Worm (Caenorhabditis elegans) whole organism, L2 larva: ENCODE measurements around the gene clc-20.

Experiments used
- C34F6.9 ChIP-seq: fragments of 150-350 bp; optimal IDR thresholded peaks from 2 replicates; lab custom pipeline; 2014; ENCODE audit warnings: missing biosample characterization, missing genetic modification characterization
- F13H6.1 ChIP-seq: sonication (generic microtip); optimal IDR thresholded peaks from 2 replicates; lab custom pipeline; 2016; ENCODE audit warnings: missing genetic modification characterization, missing compliant biosample characterization
- R02D3.7 ChIP-seq: fragments of 150-350 bp; optimal IDR thresholded peaks from 2 replicates; lab custom pipeline; 2014; ENCODE audit warnings: missing biosample characterization, missing genetic modification characterization
- Y55F3AM.14 ChIP-seq: fragments of 200-800 bp; sonication (Bioruptor generic); optimal IDR thresholded peaks from 2 replicates; lab custom pipeline; 2018; ENCODE audit warnings: mild to moderate bottlenecking, missing genetic modification characterization, missing compliant biosample characterization
- ZK546.5 ChIP-seq: sonication (generic microtip); optimal IDR thresholded peaks from 2 replicates; lab custom pipeline; 2017; ENCODE audit warnings: missing biosample characterization, missing genetic modification characterization
- alr-1 ChIP-seq: fragments of 150-350 bp; optimal IDR thresholded peaks from 2 replicates; lab custom pipeline; 2014; ENCODE audit warnings: missing biosample characterization, missing genetic modification characterization
- aly-2 ChIP-seq: fragments of 150-350 bp; optimal IDR thresholded peaks from 2 replicates; lab custom pipeline; 2014; ENCODE audit warnings: missing biosample characterization, missing genetic modification characterization
- ama-1 ChIP-seq: fragments of 150-350 bp; optimal IDR thresholded peaks from 2 replicates; lab custom pipeline; 2018; ENCODE audit warnings: inconsistent platforms
- blmp-1 ChIP-seq: sonication (generic microtip); optimal IDR thresholded peaks from 2 replicates; lab custom pipeline; 2017; ENCODE audit warnings: missing genetic modification characterization, mild to moderate bottlenecking, missing compliant biosample characterization, antibody characterized with exemption, moderate library complexity; ENCODE audit not compliant: insufficient read depth
- ceh-16 ChIP-seq: fragments of 150-350 bp; optimal IDR thresholded peaks from 2 replicates; lab custom pipeline; 2014; ENCODE audit warnings: missing biosample characterization, missing genetic modification characterization
- ceh-82 ChIP-seq: fragments of 150-350 bp; optimal IDR thresholded peaks from 2 replicates; lab custom pipeline; 2014; ENCODE audit warnings: missing biosample characterization, missing genetic modification characterization
- crh-2 ChIP-seq: sonication (generic microtip); optimal IDR thresholded peaks from 2 replicates; lab custom pipeline; 2017; ENCODE audit warnings: missing biosample characterization, missing genetic modification characterization
- dmd-4 ChIP-seq: sonication (generic microtip); optimal IDR thresholded peaks from 2 replicates; lab custom pipeline; 2017; ENCODE audit warnings: missing biosample characterization, missing genetic modification characterization
- egl-27 ChIP-seq: sonication (generic microtip); optimal IDR thresholded peaks from 3 replicates; lab custom pipeline; 2017; ENCODE audit warnings: missing biosample characterization, missing genetic modification reagents, missing genetic modification characterization
- elt-1 ChIP-seq: fragments of 150-350 bp; optimal IDR thresholded peaks from 2 replicates; lab custom pipeline; 2014; ENCODE audit warnings: missing biosample characterization, missing genetic modification characterization
- elt-3 ChIP-seq: sonication (generic microtip); optimal IDR thresholded peaks from 2 replicates; lab custom pipeline; 2017; ENCODE audit warnings: missing biosample characterization, missing genetic modification characterization
- fos-1 ChIP-seq: fragments of 150-350 bp; optimal IDR thresholded peaks from 2 replicates; lab custom pipeline; 2014; ENCODE audit warnings: missing biosample characterization, missing genetic modification characterization
- gmeb-1 ChIP-seq: fragments of 150-350 bp; optimal IDR thresholded peaks from 2 replicates; lab custom pipeline; 2014; ENCODE audit warnings: missing biosample characterization, missing genetic modification characterization
- lin-11 ChIP-seq: fragments of 150-350 bp; sonication (generic microtip); optimal IDR thresholded peaks from 2 replicates; lab custom pipeline; 2014; ENCODE audit warnings: missing biosample characterization, missing genetic modification characterization, inconsistent platforms, mixed read lengths
- lin-13 ChIP-seq: fragments of 150-350 bp; optimal IDR thresholded peaks from 2 replicates; lab custom pipeline; 2014; ENCODE audit warnings: missing biosample characterization, missing genetic modification reagents, missing genetic modification characterization
- lin-39 ChIP-seq: fragments of 150-350 bp; optimal IDR thresholded peaks from 2 replicates; lab custom pipeline; 2014; ENCODE audit warnings: missing biosample characterization, missing genetic modification reagents, missing genetic modification characterization
- lsy-2 ChIP-seq, 2 experiments: fragments of 150-350 bp in 1 of 2; sonication (generic microtip) in 1 of 2; optimal IDR thresholded peaks; 2 replicates each; lab custom pipeline; 2014 to 2017; ENCODE audit warnings: missing biosample characterization in 2 of 2, missing genetic modification characterization in 2 of 2
- mab-5 ChIP-seq: fragments of 150-350 bp; optimal IDR thresholded peaks from 2 replicates; lab custom pipeline; 2014; ENCODE audit warnings: missing biosample characterization, missing genetic modification characterization
- mbf-1 ChIP-seq: sonication (generic microtip); optimal IDR thresholded peaks from 2 replicates; lab custom pipeline; 2017; ENCODE audit warnings: missing biosample characterization, missing genetic modification characterization
- mdl-1 ChIP-seq, 2 experiments: fragments of 150-350 bp in 1 of 2; sonication (generic microtip) in 1 of 2; optimal IDR thresholded peaks; 2 replicates each; lab custom pipeline; 2017; ENCODE audit warnings: missing biosample characterization in 2 of 2, missing genetic modification characterization in 2 of 2
- nhr-10 ChIP-seq: sonication (generic microtip); optimal IDR thresholded peaks from 2 replicates; lab custom pipeline; 2017; ENCODE audit warnings: missing biosample characterization, missing genetic modification characterization
- nhr-11 ChIP-seq: fragments of 150-350 bp; optimal IDR thresholded peaks from 2 replicates; lab custom pipeline; 2014; ENCODE audit warnings: missing biosample characterization, missing genetic modification characterization
- nhr-12 ChIP-seq: fragments of 150-350 bp; optimal IDR thresholded peaks from 2 replicates; lab custom pipeline; 2014; ENCODE audit warnings: missing biosample characterization, missing genetic modification characterization
- nhr-129 ChIP-seq: fragments of 150-350 bp; optimal IDR thresholded peaks from 2 replicates; lab custom pipeline; 2014; ENCODE audit warnings: missing biosample characterization, missing genetic modification characterization
- nhr-21 ChIP-seq: fragments of 150-350 bp; optimal IDR thresholded peaks from 2 replicates; lab custom pipeline; 2014; ENCODE audit warnings: missing biosample characterization, missing genetic modification characterization
- nhr-23 ChIP-seq: fragments of 150-350 bp; optimal IDR thresholded peaks from 2 replicates; lab custom pipeline; 2014; ENCODE audit warnings: missing biosample characterization, missing genetic modification reagents, missing genetic modification characterization
- nhr-237 ChIP-seq: fragments of 150-350 bp; optimal IDR thresholded peaks from 2 replicates; lab custom pipeline; 2014; ENCODE audit warnings: missing biosample characterization, missing genetic modification characterization
- nhr-25 ChIP-seq: fragments of 150-350 bp; sonication (generic microtip); optimal IDR thresholded peaks from 3 replicates; lab custom pipeline; 2014; ENCODE audit warnings: missing biosample characterization, missing genetic modification characterization
- nhr-6 ChIP-seq: fragments of 150-350 bp; optimal IDR thresholded peaks from 2 replicates; lab custom pipeline; 2014; ENCODE audit warnings: missing biosample characterization, missing genetic modification characterization
- nhr-77 ChIP-seq: fragments of 150-350 bp; optimal IDR thresholded peaks from 2 replicates; lab custom pipeline; 2014; ENCODE audit warnings: missing biosample characterization, missing genetic modification characterization
- peb-1 ChIP-seq: fragments of 150-350 bp; optimal IDR thresholded peaks from 2 replicates; lab custom pipeline; 2014; ENCODE audit warnings: missing biosample characterization, missing genetic modification characterization
- sem-4 ChIP-seq: fragments of 150-350 bp; optimal IDR thresholded peaks from 2 replicates; lab custom pipeline; 2014; ENCODE audit warnings: missing biosample characterization, missing genetic modification reagents, missing genetic modification characterization
- skn-1 ChIP-seq: sonication (generic microtip); optimal IDR thresholded peaks from 2 replicates; lab custom pipeline; 2017; ENCODE audit warnings: missing biosample characterization, missing genetic modification characterization
- sma-3 ChIP-seq: sonication (generic microtip); optimal IDR thresholded peaks from 2 replicates; lab custom pipeline; 2016; ENCODE audit warnings: missing genetic modification reagents, missing genetic modification characterization, missing compliant biosample characterization
- sma-9 ChIP-seq, 2 experiments: fragments of 150-350 bp in 1 of 2; sonication (generic microtip) in 1 of 2; optimal IDR thresholded peaks; 2 replicates each; lab custom pipeline; 2014 to 2016; ENCODE audit warnings: missing genetic modification characterization in 2 of 2, mild to moderate bottlenecking in 1 of 2, missing biosample characterization in 1 of 2, missing compliant biosample characterization in 1 of 2, missing genetic modification reagents in 1 of 2, moderate library complexity in 1 of 2
- snpc-4 ChIP-seq: fragments of 150-350 bp; optimal IDR thresholded peaks from 2 replicates; lab custom pipeline; 2014; ENCODE audit warnings: missing biosample characterization, missing genetic modification characterization
- unc-39 ChIP-seq: fragments of 150-350 bp; optimal IDR thresholded peaks from 2 replicates; lab custom pipeline; 2014; ENCODE audit warnings: missing biosample characterization, missing genetic modification characterization
- unc-55 ChIP-seq: fragments of 150-350 bp; sonication (generic microtip); optimal IDR thresholded peaks from 3 replicates; lab custom pipeline; 2014; ENCODE audit warnings: missing biosample characterization, missing genetic modification reagents, missing genetic modification characterization
- unc-62 ChIP-seq: fragments of 150-350 bp; optimal IDR thresholded peaks from 2 replicates; lab custom pipeline; 2014; ENCODE audit warnings: missing biosample characterization, missing genetic modification reagents, missing genetic modification characterization
- zag-1 ChIP-seq: fragments of 150-350 bp; optimal IDR thresholded peaks from 2 replicates; lab custom pipeline; 2014; ENCODE audit warnings: missing biosample characterization, missing genetic modification characterization
- ztf-1 ChIP-seq: fragments of 200-800 bp; sonication (Bioruptor generic); conservative IDR thresholded peaks from 2 replicates; pipeline ENCODE4 v1.3.6; 2022; ENCODE audit warnings: missing genetic modification characterization, missing compliant biosample characterization
- ztf-11 ChIP-seq: sonication (generic microtip); optimal IDR thresholded peaks from 2 replicates; lab custom pipeline; 2017; ENCODE audit warnings: missing biosample characterization, missing genetic modification characterization
- ztf-4 ChIP-seq: fragments of 150-350 bp; optimal IDR thresholded peaks from 2 replicates; lab custom pipeline; 2014; ENCODE audit warnings: missing biosample characterization, missing genetic modification characterization

clc-20 gene

ce11 chrIII:834443-834815, 38.0 kb upstream of the clc-20 start:
- TF ChIP-seq Y55F3AM.14 (GFP tag; lab: Kevin White, UChicago), result peak; percentile 14
- TF ChIP-seq snpc-4, result no peak
- no peak for TF ChIP-seq egl-27 (tag; lab: Kevin White, UChicago)
- TF ChIP-seq peb-1 (tag; lab: Kevin White, UChicago), result no peak
- no peak for TF ChIP-seq sem-4

ce11 chrIII:835208-835607, 37.2 kb upstream of the clc-20 start:
- TF ChIP-seq mab-5 (tag; lab: Kevin White, UChicago), result no peak
- TF ChIP-seq ama-1 (lab: Kevin White, UChicago), result peak; percentile 30

- peak; percentile 78 for TF ChIP-seq sma-3 (GFP tag; lab: Kevin White, UChicago)
- TF ChIP-seq ztf-1 (GFP tag; lab: Robert Waterston, UW), result no peak
- TF ChIP-seq nhr-12 (tag; lab: Kevin White, UChicago), result no peak
- peak; percentile 74 for TF ChIP-seq unc-39 (tag; lab: Kevin White, UChicago)
- TF ChIP-seq F13H6.1 (tag; lab: Kevin White, UChicago), result peak; percentile 54
- peak; percentile 61 for TF ChIP-seq nhr-129 (tag; lab: Kevin White, UChicago)
- TF ChIP-seq egl-27 (tag; lab: Kevin White, UChicago), result peak; percentile 49
- TF ChIP-seq elt-3 (tag; lab: Kevin White, UChicago), result no peak
- no peak for TF ChIP-seq elt-1 (tag; lab: Kevin White, UChicago)
- no peak for TF ChIP-seq ztf-11 (tag; lab: Kevin White, UChicago)
- no peak for TF ChIP-seq unc-62 (GFP tag; lab: Kevin White, UChicago)
- no peak for TF ChIP-seq R02D3.7 (tag; lab: Kevin White, UChicago)
- no peak for TF ChIP-seq alr-1
- TF ChIP-seq ceh-82 (tag; lab: Kevin White, UChicago), result peak; percentile 20
- no peak for TF ChIP-seq snpc-4
- TF ChIP-seq mdl-1 (tag; optimal IDR thresholded peaks at IDR 0.05; lab: Kevin White, UChicago), result peak; percentile 33 to 57
- peak; percentile 87 for TF ChIP-seq ztf-4 (tag; lab: Kevin White, UChicago)
- TF ChIP-seq peb-1 (tag; lab: Kevin White, UChicago), result no peak
- TF ChIP-seq nhr-237 (tag; lab: Kevin White, UChicago), result no peak
- no peak for TF ChIP-seq sem-4
- peak; percentile 55 for TF ChIP-seq crh-2
- no peak for TF ChIP-seq nhr-23 (tag; lab: Kevin White, UChicago)
- no peak for TF ChIP-seq lin-39 (tag; lab: Kevin White, UChicago)
- peak; percentile 94 for TF ChIP-seq ama-1 (lab: Kevin White, UChicago)
- peak; percentile 76 for TF ChIP-seq nhr-25 (tag; lab: Kevin White, UChicago)
- TF ChIP-seq blmp-1 (tag; lab: Kevin White, UChicago), result peak; percentile 10
- TF ChIP-seq nhr-11 (tag; lab: Kevin White, UChicago), result no peak
- peak; percentile 38 for TF ChIP-seq skn-1 (tag; lab: Kevin White, UChicago)
- peak; percentile 63 for TF ChIP-seq lin-13
- TF ChIP-seq ceh-16, result no peak
- TF ChIP-seq C34F6.9 (tag; lab: Kevin White, UChicago), result no peak
- peak; percentile 79 for TF ChIP-seq nhr-21
- peak; percentile 55 to 60 for TF ChIP-seq lsy-2 (tag; optimal IDR thresholded peaks at IDR 0.05; lab: Kevin White, UChicago)
- TF ChIP-seq dmd-4 (tag; lab: Kevin White, UChicago), result no peak
- TF ChIP-seq nhr-77 (tag; lab: Kevin White, UChicago), result no peak
- TF ChIP-seq aly-2 (tag; lab: Kevin White, UChicago), result no peak
- TF ChIP-seq nhr-6 (tag; lab: Kevin White, UChicago), result peak; percentile 66
- peak; percentile 61 for TF ChIP-seq sma-9 (GFP tag; optimal IDR thresholded peaks at IDR 0.05; lab: Kevin White, UChicago)
- TF ChIP-seq sma-9 (tag; optimal IDR thresholded peaks at IDR 0.05; lab: Kevin White, UChicago), result no peak
- peak; percentile 43 for TF ChIP-seq unc-55
- TF ChIP-seq gmeb-1 (tag; lab: Kevin White, UChicago), result peak; percentile 33
- no peak for TF ChIP-seq ZK546.5 (tag; lab: Kevin White, UChicago)
- TF ChIP-seq Y55F3AM.14 (GFP tag; lab: Kevin White, UChicago), result peak; percentile 97
- TF ChIP-seq fos-1, result peak; percentile 28
- no peak for TF ChIP-seq lin-11
- peak; percentile 3 for TF ChIP-seq zag-1 (tag; lab: Kevin White, UChicago)
- TF ChIP-seq nhr-10 (tag; lab: Kevin White, UChicago), result no peak
- peak; percentile 32 for TF ChIP-seq mbf-1 (tag; lab: Kevin White, UChicago)
- TF ChIP-seq mab-5 (tag; lab: Kevin White, UChicago), result peak; percentile 59
Measured at ce11 chrIII:835713-836278, 36.6 kb upstream of the clc-20 start.
